Worm (Caenorhabditis elegans) whole organism, late embryonic: Measurements from ENCODE around the gene acl-8.

Experiments used
- elt-4 ChIP-seq: sonication (generic microtip); optimal IDR thresholded peaks from 2 replicates; lab custom pipeline; 2016; ENCODE audit warnings: missing genetic modification characterization, missing compliant biosample characterization
- fkh-10 ChIP-seq: fragments of 150-350 bp; optimal IDR thresholded peaks from 2 replicates; lab custom pipeline; 2014; ENCODE audit warnings: missing biosample characterization, missing genetic modification reagents, missing genetic modification characterization
- tbx-2 ChIP-seq: sonication (generic microtip); optimal IDR thresholded peaks from 2 replicates; lab custom pipeline; 2016; ENCODE audit warnings: missing genetic modification characterization, missing compliant biosample characterization

ce11 chrV:6425927-6426326 lies 24.7 kb upstream of the acl-8 start, which contains the start of gene T05H4.11:
- no peak for TF ChIP-seq tbx-2 (tag; lab: Kevin White, UChicago)
- TF ChIP-seq elt-4 = no peak
- no peak for TF ChIP-seq fkh-10 (GFP tag; lab: Kevin White, UChicago)
